Worm (Caenorhabditis elegans) whole organism, mixed stage, embryonic: Measurements from ENCODE around the gene lin-12.

ENCODE experiments used
- blmp-1 ChIP-seq: fragments of 150-350 bp; optimal IDR thresholded peaks from 2 replicates; lab custom pipeline; 2014; ENCODE audit warnings: missing biosample characterization, missing genetic modification characterization
- nhr-2 ChIP-seq: fragments of 150-350 bp; optimal IDR thresholded peaks from 2 replicates; lab custom pipeline; 2014; ENCODE audit warnings: missing biosample characterization, missing genetic modification characterization
- nhr-28 ChIP-seq: fragments of 150-350 bp; optimal IDR thresholded peaks from 2 replicates; lab custom pipeline; 2014; ENCODE audit warnings: missing biosample characterization, missing genetic modification characterization
- pha-4 ChIP-seq: fragments of 150-350 bp; optimal IDR thresholded peaks from 2 replicates; lab custom pipeline; 2018; ENCODE audit warnings: missing biosample characterization, missing genetic modification reagents, missing genetic modification characterization
- unc-39 ChIP-seq: fragments of 150-350 bp; optimal IDR thresholded peaks from 2 replicates; lab custom pipeline; 2014; ENCODE audit warnings: missing biosample characterization, missing genetic modification characterization
- unc-62 ChIP-seq: fragments of 150-350 bp; optimal IDR thresholded peaks from 2 replicates; lab custom pipeline; 2014; ENCODE audit warnings: missing biosample characterization, missing genetic modification reagents, missing genetic modification characterization
- ztf-11 ChIP-seq: fragments of 150-350 bp; optimal IDR thresholded peaks from 2 replicates; lab custom pipeline; 2014; ENCODE audit warnings: missing biosample characterization, missing genetic modification characterization

- no peak for TF ChIP-seq unc-39
- no peak for TF ChIP-seq unc-62 (GFP tag; lab: Kevin White, UChicago)
- TF ChIP-seq nhr-2: no peak
- no peak for TF ChIP-seq nhr-28
- TF ChIP-seq blmp-1 (tag; lab: Kevin White, UChicago): no peak
- no peak for TF ChIP-seq ztf-11
- TF ChIP-seq pha-4: no peak
Observed at ce11 chrIII:9114076-9114475, 42.8 kb upstream of the lin-12 start.
